Worm (Caenorhabditis elegans): ENCODE results near the gene sid-1.

- TF ChIP-seq syd-9 (tag; optimal IDR thresholded peaks at IDR 0.05) (no peak), sox-4 (tag; optimal IDR thresholded peaks at IDR 0.05) (no peak), fkh-10 (GFP tag; optimal IDR thresholded peaks at IDR 0.05) (no peak), ref-2 (tag; optimal IDR thresholded peaks at IDR 0.05) (no peak), C08G9.2 (tag; optimal IDR thresholded peaks at IDR 0.05) (no peak), lin-11 (tag; optimal IDR thresholded peaks at IDR 0.05) (no peak), ets-4 (tag; optimal IDR thresholded peaks at IDR 0.05) (no peak), rnt-1 (tag; optimal IDR thresholded peaks at IDR 0.05) (no peak)
These were observed 49.8 kb downstream of the sid-1 start, which contains the start of gene srt-64 for ce11 chrV:5169586-5169985.

Measured in whole organism, late embryonic.